Worm (Caenorhabditis elegans) whole organism, L2 larva: ENCODE data around the gene dkf-2.

Source experiments
- C34F6.9 ChIP-seq: fragments of 150-350 bp; optimal IDR thresholded peaks from 2 replicates; lab custom pipeline; 2014; ENCODE audit warnings: missing biosample characterization, missing genetic modification characterization
- F13H6.1 ChIP-seq: sonication (generic microtip); optimal IDR thresholded peaks from 2 replicates; lab custom pipeline; 2016; ENCODE audit warnings: missing genetic modification characterization, missing compliant biosample characterization
- R02D3.7 ChIP-seq: fragments of 150-350 bp; optimal IDR thresholded peaks from 2 replicates; lab custom pipeline; 2014; ENCODE audit warnings: missing biosample characterization, missing genetic modification characterization
- Y55F3AM.14 ChIP-seq: fragments of 200-800 bp; sonication (Bioruptor generic); optimal IDR thresholded peaks from 2 replicates; lab custom pipeline; 2018; ENCODE audit warnings: mild to moderate bottlenecking, missing genetic modification characterization, missing compliant biosample characterization
- ZK546.5 ChIP-seq: sonication (generic microtip); optimal IDR thresholded peaks from 2 replicates; lab custom pipeline; 2017; ENCODE audit warnings: missing biosample characterization, missing genetic modification characterization
- alr-1 ChIP-seq: fragments of 150-350 bp; optimal IDR thresholded peaks from 2 replicates; lab custom pipeline; 2014; ENCODE audit warnings: missing biosample characterization, missing genetic modification characterization
- aly-2 ChIP-seq: fragments of 150-350 bp; optimal IDR thresholded peaks from 2 replicates; lab custom pipeline; 2014; ENCODE audit warnings: missing biosample characterization, missing genetic modification characterization
- ama-1 ChIP-seq: fragments of 150-350 bp; optimal IDR thresholded peaks from 2 replicates; lab custom pipeline; 2018; ENCODE audit warnings: inconsistent platforms
- blmp-1 ChIP-seq: sonication (generic microtip); optimal IDR thresholded peaks from 2 replicates; lab custom pipeline; 2017; ENCODE audit warnings: missing genetic modification characterization, mild to moderate bottlenecking, missing compliant biosample characterization, antibody characterized with exemption, moderate library complexity; ENCODE audit not compliant: insufficient read depth
- ceh-16 ChIP-seq: fragments of 150-350 bp; optimal IDR thresholded peaks from 2 replicates; lab custom pipeline; 2014; ENCODE audit warnings: missing biosample characterization, missing genetic modification characterization
- crh-2 ChIP-seq: sonication (generic microtip); optimal IDR thresholded peaks from 2 replicates; lab custom pipeline; 2017; ENCODE audit warnings: missing biosample characterization, missing genetic modification characterization
- egl-27 ChIP-seq: sonication (generic microtip); optimal IDR thresholded peaks from 3 replicates; lab custom pipeline; 2017; ENCODE audit warnings: missing biosample characterization, missing genetic modification reagents, missing genetic modification characterization
- elt-1 ChIP-seq: fragments of 150-350 bp; optimal IDR thresholded peaks from 2 replicates; lab custom pipeline; 2014; ENCODE audit warnings: missing biosample characterization, missing genetic modification characterization
- elt-3 ChIP-seq: sonication (generic microtip); optimal IDR thresholded peaks from 2 replicates; lab custom pipeline; 2017; ENCODE audit warnings: missing biosample characterization, missing genetic modification characterization
- fos-1 ChIP-seq: fragments of 150-350 bp; optimal IDR thresholded peaks from 2 replicates; lab custom pipeline; 2014; ENCODE audit warnings: missing biosample characterization, missing genetic modification characterization
- gmeb-1 ChIP-seq: fragments of 150-350 bp; optimal IDR thresholded peaks from 2 replicates; lab custom pipeline; 2014; ENCODE audit warnings: missing biosample characterization, missing genetic modification characterization
- lin-11 ChIP-seq: fragments of 150-350 bp; sonication (generic microtip); optimal IDR thresholded peaks from 2 replicates; lab custom pipeline; 2014; ENCODE audit warnings: missing biosample characterization, missing genetic modification characterization, inconsistent platforms, mixed read lengths
- lin-13 ChIP-seq: fragments of 150-350 bp; optimal IDR thresholded peaks from 2 replicates; lab custom pipeline; 2014; ENCODE audit warnings: missing biosample characterization, missing genetic modification reagents, missing genetic modification characterization
- lin-39 ChIP-seq: fragments of 150-350 bp; optimal IDR thresholded peaks from 2 replicates; lab custom pipeline; 2014; ENCODE audit warnings: missing biosample characterization, missing genetic modification reagents, missing genetic modification characterization
- lsy-2 ChIP-seq, 2 experiments: fragments of 150-350 bp in 1 of 2; sonication (generic microtip) in 1 of 2; optimal IDR thresholded peaks; 2 replicates each; lab custom pipeline; 2014 to 2017; ENCODE audit warnings: missing biosample characterization in 2 of 2, missing genetic modification characterization in 2 of 2
- mab-5 ChIP-seq: fragments of 150-350 bp; optimal IDR thresholded peaks from 2 replicates; lab custom pipeline; 2014; ENCODE audit warnings: missing biosample characterization, missing genetic modification characterization
- mbf-1 ChIP-seq: sonication (generic microtip); optimal IDR thresholded peaks from 2 replicates; lab custom pipeline; 2017; ENCODE audit warnings: missing biosample characterization, missing genetic modification characterization
- mdl-1 ChIP-seq, 2 experiments: fragments of 150-350 bp in 1 of 2; sonication (generic microtip) in 1 of 2; optimal IDR thresholded peaks; 2 replicates each; lab custom pipeline; 2017; ENCODE audit warnings: missing biosample characterization in 2 of 2, missing genetic modification characterization in 2 of 2
- nhr-10 ChIP-seq: sonication (generic microtip); optimal IDR thresholded peaks from 2 replicates; lab custom pipeline; 2017; ENCODE audit warnings: missing biosample characterization, missing genetic modification characterization
- nhr-11 ChIP-seq: fragments of 150-350 bp; optimal IDR thresholded peaks from 2 replicates; lab custom pipeline; 2014; ENCODE audit warnings: missing biosample characterization, missing genetic modification characterization
- nhr-12 ChIP-seq: fragments of 150-350 bp; optimal IDR thresholded peaks from 2 replicates; lab custom pipeline; 2014; ENCODE audit warnings: missing biosample characterization, missing genetic modification characterization
- nhr-129 ChIP-seq: fragments of 150-350 bp; optimal IDR thresholded peaks from 2 replicates; lab custom pipeline; 2014; ENCODE audit warnings: missing biosample characterization, missing genetic modification characterization
- nhr-21 ChIP-seq: fragments of 150-350 bp; optimal IDR thresholded peaks from 2 replicates; lab custom pipeline; 2014; ENCODE audit warnings: missing biosample characterization, missing genetic modification characterization
- nhr-237 ChIP-seq: fragments of 150-350 bp; optimal IDR thresholded peaks from 2 replicates; lab custom pipeline; 2014; ENCODE audit warnings: missing biosample characterization, missing genetic modification characterization
- nhr-25 ChIP-seq: fragments of 150-350 bp; sonication (generic microtip); optimal IDR thresholded peaks from 3 replicates; lab custom pipeline; 2014; ENCODE audit warnings: missing biosample characterization, missing genetic modification characterization
- nhr-6 ChIP-seq: fragments of 150-350 bp; optimal IDR thresholded peaks from 2 replicates; lab custom pipeline; 2014; ENCODE audit warnings: missing biosample characterization, missing genetic modification characterization
- nhr-77 ChIP-seq: fragments of 150-350 bp; optimal IDR thresholded peaks from 2 replicates; lab custom pipeline; 2014; ENCODE audit warnings: missing biosample characterization, missing genetic modification characterization
- peb-1 ChIP-seq: fragments of 150-350 bp; optimal IDR thresholded peaks from 2 replicates; lab custom pipeline; 2014; ENCODE audit warnings: missing biosample characterization, missing genetic modification characterization
- sem-4 ChIP-seq: fragments of 150-350 bp; optimal IDR thresholded peaks from 2 replicates; lab custom pipeline; 2014; ENCODE audit warnings: missing biosample characterization, missing genetic modification reagents, missing genetic modification characterization
- skn-1 ChIP-seq: sonication (generic microtip); optimal IDR thresholded peaks from 2 replicates; lab custom pipeline; 2017; ENCODE audit warnings: missing biosample characterization, missing genetic modification characterization
- sma-3 ChIP-seq: sonication (generic microtip); optimal IDR thresholded peaks from 2 replicates; lab custom pipeline; 2016; ENCODE audit warnings: missing genetic modification reagents, missing genetic modification characterization, missing compliant biosample characterization
- snpc-4 ChIP-seq: fragments of 150-350 bp; optimal IDR thresholded peaks from 2 replicates; lab custom pipeline; 2014; ENCODE audit warnings: missing biosample characterization, missing genetic modification characterization
- unc-39 ChIP-seq: fragments of 150-350 bp; optimal IDR thresholded peaks from 2 replicates; lab custom pipeline; 2014; ENCODE audit warnings: missing biosample characterization, missing genetic modification characterization
- unc-55 ChIP-seq: fragments of 150-350 bp; sonication (generic microtip); optimal IDR thresholded peaks from 3 replicates; lab custom pipeline; 2014; ENCODE audit warnings: missing biosample characterization, missing genetic modification reagents, missing genetic modification characterization
- unc-62 ChIP-seq: fragments of 150-350 bp; optimal IDR thresholded peaks from 2 replicates; lab custom pipeline; 2014; ENCODE audit warnings: missing biosample characterization, missing genetic modification reagents, missing genetic modification characterization
- zag-1 ChIP-seq: fragments of 150-350 bp; optimal IDR thresholded peaks from 2 replicates; lab custom pipeline; 2014; ENCODE audit warnings: missing biosample characterization, missing genetic modification characterization
- ztf-1 ChIP-seq: fragments of 200-800 bp; sonication (Bioruptor generic); conservative IDR thresholded peaks from 2 replicates; pipeline ENCODE4 v1.3.6; 2022; ENCODE audit warnings: missing genetic modification characterization, missing compliant biosample characterization
- ztf-11 ChIP-seq: sonication (generic microtip); optimal IDR thresholded peaks from 2 replicates; lab custom pipeline; 2017; ENCODE audit warnings: missing biosample characterization, missing genetic modification characterization
- ztf-4 ChIP-seq: fragments of 150-350 bp; optimal IDR thresholded peaks from 2 replicates; lab custom pipeline; 2014; ENCODE audit warnings: missing biosample characterization, missing genetic modification characterization

The dkf-2 gene

ce11 chrV:16794828-16795354 is 47.5 kb downstream of the dkf-2 start, which contains the start of the genes ctps-1 and pus-1:
Gene ctps-1 (plus strand): TSS chrV:16794878.
Gene pus-1 (minus strand): TSS chrV:16794952.
- TF ChIP-seq unc-39 (tag; lab: Kevin White, UChicago) (no peak), lsy-2 (tag; optimal IDR thresholded peaks at IDR 0.05; lab: Kevin White, UChicago) (peak; percentile 76 to 80), elt-3 (tag; lab: Kevin White, UChicago) (no peak), unc-62 (no peak), snpc-4 (peak; percentile 76), lin-11 (tag; lab: Kevin White, UChicago) (peak; percentile 76), nhr-11 (tag; lab: Kevin White, UChicago) (no peak), R02D3.7 (tag; lab: Kevin White, UChicago) (peak; percentile 7), nhr-77 (tag; lab: Kevin White, UChicago) (no peak), aly-2 (tag; lab: Kevin White, UChicago) (no peak), sma-3 (GFP tag; lab: Kevin White, UChicago) (peak; percentile 42), mbf-1 (tag; lab: Kevin White, UChicago) (no peak), unc-55 (GFP tag; lab: Kevin White, UChicago) (peak; percentile 70), F13H6.1 (tag; lab: Kevin White, UChicago) (peak; percentile 46), nhr-237 (no peak), crh-2 (tag; lab: Kevin White, UChicago) (peak; percentile 66), nhr-10 (tag; lab: Kevin White, UChicago) (no peak), nhr-129 (peak; percentile 27), ama-1 (lab: Kevin White, UChicago) (no peak), Y55F3AM.14 (GFP tag; lab: Kevin White, UChicago) (no peak), nhr-25 (peak; percentile 40), blmp-1 (tag; lab: Kevin White, UChicago) (no peak), ztf-4 (tag; lab: Kevin White, UChicago) (no peak), ceh-16 (tag; lab: Kevin White, UChicago) (peak; percentile 22), elt-1 (no peak), nhr-6 (tag; lab: Kevin White, UChicago) (no peak), lin-39 (tag; lab: Kevin White, UChicago) (no peak), lin-13 (peak; percentile 61), egl-27 (tag; lab: Kevin White, UChicago) (peak; percentile 12), peb-1 (tag; lab: Kevin White, UChicago) (no peak), ZK546.5 (tag; lab: Kevin White, UChicago) (no peak), alr-1 (tag; lab: Kevin White, UChicago) (no peak), ztf-1 (GFP tag; lab: Robert Waterston, UW) (no peak), mab-5 (peak; percentile 28), zag-1 (tag; lab: Kevin White, UChicago) (no peak), ztf-11 (tag; lab: Kevin White, UChicago) (no peak), nhr-12 (no peak), skn-1 (tag; lab: Kevin White, UChicago) (no peak), fos-1 (tag; lab: Kevin White, UChicago) (no peak), C34F6.9 (tag; lab: Kevin White, UChicago) (peak; percentile 77), sem-4 (tag; lab: Kevin White, UChicago) (no peak), gmeb-1 (peak; percentile 81), mdl-1 (tag; optimal IDR thresholded peaks at IDR 0.05; lab: Kevin White, UChicago) (no peak), nhr-21 (tag; lab: Kevin White, UChicago) (peak; percentile 32)
- TF ChIP-seq, all 48 proteins: peak for 17

DNA sequence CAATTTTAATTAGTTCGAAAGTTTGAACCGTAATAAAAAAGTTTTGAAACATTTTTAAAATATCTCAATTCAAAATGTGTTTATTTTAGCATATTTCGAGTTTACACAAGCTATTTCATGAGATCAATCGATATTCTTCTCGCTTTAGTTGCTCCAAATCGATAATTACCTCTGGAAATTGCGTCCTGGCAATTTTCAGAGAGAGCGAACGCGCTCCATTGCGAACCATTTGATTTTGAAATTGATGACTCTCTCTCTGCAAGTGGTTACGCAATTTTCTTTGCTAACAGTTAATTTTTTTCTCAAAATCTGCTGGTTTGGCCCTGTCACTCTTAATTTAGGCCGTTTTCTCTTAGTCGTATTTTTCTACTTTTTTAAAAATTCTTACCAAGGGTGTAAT is 53.1 kb downstream of the dkf-2 start:
- TF ChIP-seq unc-55 (GFP tag; lab: Kevin White, UChicago) (peak; percentile 30), blmp-1 (tag; lab: Kevin White, UChicago) (no peak)
- TF ChIP-seq, all 48 proteins: peak for 1
